Worm (Caenorhabditis elegans) whole organism, L1 larva: ENCODE data around the gene cyp-34A6.

Experiments used
- Y116A8C.19 ChIP-seq: sonication (generic microtip); optimal IDR thresholded peaks from 2 replicates; lab custom pipeline; 2016; ENCODE audit warnings: missing compliant biosample characterization, missing genetic modification characterization, borderline replicate concordance
- aha-1 ChIP-seq: fragments of 150-350 bp; optimal IDR thresholded peaks from 2 replicates; lab custom pipeline; 2014; ENCODE audit warnings: missing biosample characterization, missing genetic modification characterization
- ama-1 ChIP-seq: fragments of 150-350 bp; optimal IDR thresholded peaks from 2 replicates; lab custom pipeline; 2014
- blmp-1 ChIP-seq: fragments of 150-350 bp; optimal IDR thresholded peaks from 2 replicates; lab custom pipeline; 2014; ENCODE audit warnings: missing biosample characterization, missing genetic modification characterization
- ceh-63 ChIP-seq: fragments of 200-800 bp; sonication (Bioruptor generic); optimal IDR thresholded peaks from 2 replicates; lab custom pipeline; 2018; ENCODE audit warnings: mild to moderate bottlenecking, missing genetic modification characterization, missing compliant biosample characterization
- ceh-8 ChIP-seq: fragments of 200-800 bp; sonication (Bioruptor generic); optimal IDR thresholded peaks from 2 replicates; lab custom pipeline; 2018; ENCODE audit warnings: mild to moderate bottlenecking, missing genetic modification characterization, moderate library complexity, missing compliant biosample characterization
- ceh-88 ChIP-seq: fragments of 200-800 bp; sonication (Bioruptor generic); IDR thresholded peaks from 2 replicates; pipeline ENCODE4 v1.3.6; 2022; ENCODE audit warnings: missing genetic modification characterization, missing compliant biosample characterization
- ces-1 ChIP-seq: fragments of 150-350 bp; optimal IDR thresholded peaks from 2 replicates; lab custom pipeline; 2014; ENCODE audit warnings: missing biosample characterization, missing genetic modification reagents, missing genetic modification characterization
- efl-3 ChIP-seq: fragments of 200-800 bp; sonication (Bioruptor generic); optimal IDR thresholded peaks from 2 replicates; lab custom pipeline; 2018; ENCODE audit warnings: mild to moderate bottlenecking, missing genetic modification characterization, missing compliant biosample characterization
- egl-13 ChIP-seq: sonication (generic microtip); optimal IDR thresholded peaks from 2 replicates; lab custom pipeline; 2016; ENCODE audit warnings: missing genotype, missing genetic modification reagents, missing genetic modification characterization, missing compliant biosample characterization
- egl-27 ChIP-seq, 2 experiments: fragments of 150-350 bp in 1 of 2; sonication (generic microtip); optimal IDR thresholded peaks; 3 replicates each; lab custom pipeline; 2017 to 2018; ENCODE audit warnings: missing biosample characterization in 2 of 2, missing genetic modification characterization in 2 of 2, missing genetic modification reagents in 2 of 2
- elt-2 ChIP-seq: sonication (generic microtip); optimal IDR thresholded peaks from 2 replicates; lab custom pipeline; 2016; ENCODE audit warnings: missing genetic modification characterization, mild to moderate bottlenecking, inconsistent platforms, missing compliant biosample characterization, missing genetic modification reagents
- elt-3 ChIP-seq, 6 experiments: fragments of 150-350 bp in 1 of 6; sonication (generic microtip); optimal IDR thresholded peaks; 2 replicates each; lab custom pipeline; 2017 to 2018; ENCODE audit warnings: missing biosample characterization in 6 of 6, missing genetic modification characterization in 6 of 6, inconsistent platforms in 1 of 6
- fkh-10 ChIP-seq: sonication (generic microtip); optimal IDR thresholded peaks from 2 replicates; lab custom pipeline; 2017; ENCODE audit warnings: missing biosample characterization, missing genetic modification reagents, missing genetic modification characterization
- fkh-4 ChIP-seq: sonication (generic microtip); optimal IDR thresholded peaks from 2 replicates; lab custom pipeline; 2016; ENCODE audit warnings: missing compliant biosample characterization, missing genetic modification characterization, borderline replicate concordance
- fkh-8 ChIP-seq: sonication (generic microtip); optimal IDR thresholded peaks from 2 replicates; lab custom pipeline; 2016; ENCODE audit warnings: mild to moderate bottlenecking, missing genetic modification characterization, missing compliant biosample characterization
- fos-1 ChIP-seq: fragments of 150-350 bp; optimal IDR thresholded peaks from 2 replicates; lab custom pipeline; 2014; ENCODE audit warnings: missing biosample characterization, missing genetic modification characterization
- jun-1 ChIP-seq: fragments of 150-350 bp; optimal IDR thresholded peaks from 2 replicates; lab custom pipeline; 2014; ENCODE audit warnings: missing biosample characterization, missing genetic modification reagents, missing genetic modification characterization
- lin-13 ChIP-seq: fragments of 150-350 bp; optimal IDR thresholded peaks from 2 replicates; lab custom pipeline; 2014; ENCODE audit warnings: missing biosample characterization, missing genetic modification reagents, missing genetic modification characterization
- lin-15B ChIP-seq: fragments of 150-350 bp; sonication (generic microtip); optimal IDR thresholded peaks from 3 replicates; lab custom pipeline; 2014; ENCODE audit warnings: missing biosample characterization, missing genetic modification characterization
- lin-35 ChIP-seq, 2 experiments: fragments of 150-350 bp; optimal IDR thresholded peaks; 2 replicates each; lab custom pipeline; 2014; ENCODE audit warnings: missing biosample characterization in 2 of 2, missing genetic modification characterization in 2 of 2, missing genetic modification reagents in 2 of 2
- lir-3 ChIP-seq: sonication (generic microtip); optimal IDR thresholded peaks from 2 replicates; lab custom pipeline; 2016; ENCODE audit warnings: mild to moderate bottlenecking, missing genetic modification characterization, moderate library complexity, missing compliant biosample characterization; ENCODE audit not compliant: poor library complexity
- lsy-2 ChIP-seq, 2 experiments: fragments of 150-350 bp; optimal IDR thresholded peaks; 2 replicates each; lab custom pipeline; 2014; ENCODE audit warnings: missing biosample characterization in 2 of 2, missing genetic modification characterization in 2 of 2
- mab-9 ChIP-seq: fragments of 200-800 bp; sonication (Bioruptor generic); IDR thresholded peaks from 2 replicates; pipeline ENCODE4 v1.3.6; 2022; ENCODE audit warnings: missing genetic modification reagents, missing genetic modification characterization, missing compliant biosample characterization
- mef-2 ChIP-seq: fragments of 150-350 bp; optimal IDR thresholded peaks from 2 replicates; lab custom pipeline; 2014; ENCODE audit warnings: missing biosample characterization, missing genetic modification characterization
- mep-1 ChIP-seq: fragments of 150-350 bp; optimal IDR thresholded peaks from 2 replicates; lab custom pipeline; 2014; ENCODE audit warnings: missing biosample characterization, missing genetic modification characterization
- nhr-11 ChIP-seq: fragments of 150-350 bp; optimal IDR thresholded peaks from 2 replicates; lab custom pipeline; 2014; ENCODE audit warnings: missing biosample characterization, missing genetic modification characterization
- nhr-47 ChIP-seq: sonication (generic microtip); optimal IDR thresholded peaks from 2 replicates; lab custom pipeline; 2016; ENCODE audit warnings: mild to moderate bottlenecking, missing genetic modification characterization, moderate library complexity, missing compliant biosample characterization
- nhr-77 ChIP-seq: fragments of 150-350 bp; optimal IDR thresholded peaks from 2 replicates; lab custom pipeline; 2014; ENCODE audit warnings: missing biosample characterization, missing genetic modification characterization
- nhr-85 ChIP-seq: sonication (generic microtip); peaks from one replicate; lab custom pipeline; 2016; ENCODE audit warnings: missing genetic modification characterization, inconsistent platforms, missing compliant biosample characterization
- nhr-90 ChIP-seq: sonication (generic microtip); optimal IDR thresholded peaks from 2 replicates; lab custom pipeline; 2016; ENCODE audit warnings: mild to moderate bottlenecking, missing genetic modification characterization, missing compliant biosample characterization; ENCODE audit not compliant: poor library complexity
- pag-3 ChIP-seq: sonication (generic microtip); optimal IDR thresholded peaks from 2 replicates; lab custom pipeline; 2017; ENCODE audit warnings: missing genetic modification characterization, mild to moderate bottlenecking, missing compliant biosample characterization, antibody characterized with exemption, borderline replicate concordance; ENCODE audit not compliant: insufficient read depth
- pax-3 ChIP-seq: fragments of 200-800 bp; sonication (Bioruptor generic); optimal IDR thresholded peaks from 2 replicates; lab custom pipeline; 2018; ENCODE audit warnings: mild to moderate bottlenecking, missing genetic modification characterization, moderate library complexity, missing compliant biosample characterization
- rnt-1 ChIP-seq: sonication (generic microtip); optimal IDR thresholded peaks from 2 replicates; lab custom pipeline; 2016; ENCODE audit warnings: mild to moderate bottlenecking, missing genetic modification characterization, moderate library complexity, missing compliant biosample characterization
- snu-23 ChIP-seq: sonication (generic microtip); optimal IDR thresholded peaks from 2 replicates; lab custom pipeline; 2016; ENCODE audit warnings: missing genetic modification characterization, missing compliant biosample characterization
- sox-4 ChIP-seq: sonication (generic microtip); optimal IDR thresholded peaks from 2 replicates; lab custom pipeline; 2016; ENCODE audit warnings: missing genetic modification characterization, missing compliant biosample characterization
- tbx-2 ChIP-seq: sonication (generic microtip); optimal IDR thresholded peaks from 2 replicates; lab custom pipeline; 2016; ENCODE audit warnings: missing genetic modification characterization, missing compliant biosample characterization
- unc-130 ChIP-seq: fragments of 150-350 bp; optimal IDR thresholded peaks from 2 replicates; lab custom pipeline; 2017; ENCODE audit warnings: missing biosample characterization, missing genetic modification characterization, inconsistent platforms
- unc-62 ChIP-seq: fragments of 150-350 bp; optimal IDR thresholded peaks from 2 replicates; lab custom pipeline; 2014; ENCODE audit warnings: missing biosample characterization, missing genetic modification reagents, missing genetic modification characterization
- unc-86 ChIP-seq: sonication (generic microtip); optimal IDR thresholded peaks from 2 replicates; lab custom pipeline; 2016; ENCODE audit warnings: missing genetic modification characterization, missing compliant biosample characterization
- vab-15 ChIP-seq: sonication (generic microtip); optimal IDR thresholded peaks from 2 replicates; lab custom pipeline; 2017; ENCODE audit warnings: missing genotype, mild to moderate bottlenecking, missing genetic modification characterization, missing compliant biosample characterization
- xbp-1 ChIP-seq: sonication (generic microtip); optimal IDR thresholded peaks from 2 replicates; lab custom pipeline; 2016; ENCODE audit warnings: missing genetic modification characterization, missing compliant biosample characterization
- zag-1 ChIP-seq: fragments of 150-350 bp; optimal IDR thresholded peaks from 2 replicates; lab custom pipeline; 2014; ENCODE audit warnings: missing biosample characterization, missing genetic modification characterization

cyp-34A6 gene

ce11 chrV:3979819-3980218, 18.7 kb upstream of the cyp-34A6 start, which contains the start of gene nlp-31 (continued):
- TF ChIP-seq fkh-10 (GFP tag; lab: Kevin White, UChicago) (no peak), unc-130 (no peak), lir-3 (tag; lab: Kevin White, UChicago) (no peak), unc-62 (GFP tag; lab: Kevin White, UChicago) (no peak), rnt-1 (tag; lab: Kevin White, UChicago) (no peak), nhr-47 (no peak), blmp-1 (tag; lab: Kevin White, UChicago) (peak; percentile 89), lin-15B (tag; lab: Kevin White, UChicago) (no peak), ceh-63 (GFP tag; lab: Kevin White, UChicago) (no peak), ceh-8 (GFP tag; lab: Kevin White, UChicago) (no peak), egl-13 (tag; lab: Kevin White, UChicago) (no peak), fos-1 (no peak), snu-23 (GFP tag; lab: Kevin White, UChicago) (peak; percentile 27), nhr-11 (tag; lab: Kevin White, UChicago) (no peak), fkh-4 (tag; lab: Kevin White, UChicago) (no peak), elt-2 (tag; lab: Kevin White, UChicago) (no peak), lsy-2 (tag; optimal IDR thresholded peaks at IDR 0.05; lab: Kevin White, UChicago) (peak in 1 of 2 experiments; percentile 21), ceh-88 (GFP tag; lab: Robert Waterston, UW) (no peak), unc-86 (tag; lab: Kevin White, UChicago) (no peak), tbx-2 (tag; lab: Kevin White, UChicago) (peak; percentile 27), jun-1 (tag; lab: Kevin White, UChicago) (peak; percentile 23), fkh-8 (tag; lab: Kevin White, UChicago) (no peak), lin-35 (GFP tag; optimal IDR thresholded peaks at IDR 0.05; lab: Kevin White, UChicago) (peak in 1 of 2 experiments; percentile 43), sox-4 (tag; lab: Kevin White, UChicago) (no peak), mep-1 (tag; lab: Kevin White, UChicago) (peak; percentile 10), lin-13 (no peak), ama-1 (lab: Kevin White, UChicago) (no peak), ces-1 (no peak), aha-1 (tag; lab: Kevin White, UChicago) (no peak), pax-3 (no peak), mab-9 (GFP tag; lab: Robert Waterston, UW) (no peak)
- TF ChIP-seq, all 84 proteins: peak for 17

DNA sequence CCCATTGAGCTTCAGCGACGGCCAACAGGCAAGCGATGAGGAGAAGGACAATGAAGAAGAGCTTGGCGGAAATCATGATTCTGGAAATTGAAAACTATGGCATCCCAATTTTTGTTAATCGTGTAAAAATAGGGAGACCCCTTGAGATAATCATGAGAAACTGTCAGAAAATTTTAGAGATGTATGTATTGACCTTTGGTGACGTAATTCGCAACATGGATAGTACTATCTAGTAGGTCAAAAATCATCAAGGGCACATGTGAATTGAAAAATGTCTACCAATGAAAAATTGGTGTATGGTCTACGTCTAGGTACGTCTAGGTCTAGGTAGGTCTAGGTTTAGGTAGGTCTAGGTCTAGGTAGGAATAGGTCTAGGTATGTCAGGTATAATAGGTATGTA, 17.9 kb upstream of the cyp-34A6 start, which contains the start of gene nlp-34:
Gene nlp-34, minus strand, starts transcription at position 82 of the 400 bp plus-strand sequence.
- TF ChIP-seq zag-1 (no peak), nhr-85 (tag; lab: Kevin White, UChicago) (peak; percentile 73), efl-3 (GFP tag; lab: Kevin White, UChicago) (no peak), mep-1 (tag; lab: Kevin White, UChicago) (no peak)
- TF ChIP-seq, all 84 proteins: peak for 1

- TF ChIP-seq xbp-1 (tag; lab: Kevin White, UChicago) (no peak), elt-3 (tag; optimal IDR thresholded peaks at IDR 0.05; lab: Kevin White, UChicago) (no peak), mef-2 (no peak), egl-27 (tag; optimal IDR thresholded peaks at IDR 0.05; lab: Kevin White, UChicago) (no peak), nhr-85 (tag; lab: Kevin White, UChicago) (no peak), pag-3 (no peak), vab-15 (tag; lab: Kevin White, UChicago) (no peak), nhr-90 (tag; lab: Kevin White, UChicago) (no peak), lsy-2 (tag; optimal IDR thresholded peaks at IDR 0.05; lab: Kevin White, UChicago) (no peak), sox-4 (tag; lab: Kevin White, UChicago) (no peak), rnt-1 (tag; lab: Kevin White, UChicago) (no peak), nhr-77 (tag; lab: Kevin White, UChicago) (no peak), Y116A8C.19 (no peak)
Measured at ce11 chrV:3976964-3977363, 15.8 kb upstream of the cyp-34A6 start, which contains the start of gene str-83. Gene str-83, plus strand, starts transcription at chrV:3977264.
